Fruit fly (Drosophila melanogaster) whole organism, pupa: ENCODE data around the gene LManV.

Experiments used
- CG32121 ChIP-seq: fragments of 200-800 bp; sonication (Bioruptor generic); IDR thresholded peaks from 2 replicates; pipeline ENCODE4 v1.3.6; 2022; ENCODE audit warnings: missing biosample characterization, missing genetic modification characterization
- CG9948 ChIP-seq: fragments of 200-800 bp; sonication (Bioruptor generic); optimal IDR thresholded peaks from 2 replicates; lab custom pipeline; 2018; ENCODE audit warnings: missing biosample characterization, mild to moderate bottlenecking, missing genetic modification characterization, moderate library complexity
- D1 ChIP-seq: fragments of 200-800 bp; sonication (Bioruptor generic); optimal IDR thresholded peaks from 2 replicates; lab custom pipeline; 2018; ENCODE audit warnings: missing biosample characterization, mild to moderate bottlenecking, missing genetic modification characterization, moderate library complexity
- Pif1A ChIP-seq: fragments of 200-800 bp; sonication (Bioruptor generic); optimal IDR thresholded peaks from 3 replicates; lab custom pipeline; 2016; ENCODE audit warnings: missing biosample characterization, missing genetic modification characterization
- gl ChIP-seq: fragments of 200-800 bp; sonication (Bioruptor generic); optimal IDR thresholded peaks from 2 replicates; lab custom pipeline; 2018; ENCODE audit warnings: missing biosample characterization, mild to moderate bottlenecking, missing genetic modification characterization
- rn ChIP-seq: fragments of 200-800 bp; sonication (Bioruptor generic); IDR thresholded peaks from 2 replicates; pipeline ENCODE4 v1.3.6; 2022; ENCODE audit warnings: missing biosample characterization, missing genetic modification characterization

DNA sequence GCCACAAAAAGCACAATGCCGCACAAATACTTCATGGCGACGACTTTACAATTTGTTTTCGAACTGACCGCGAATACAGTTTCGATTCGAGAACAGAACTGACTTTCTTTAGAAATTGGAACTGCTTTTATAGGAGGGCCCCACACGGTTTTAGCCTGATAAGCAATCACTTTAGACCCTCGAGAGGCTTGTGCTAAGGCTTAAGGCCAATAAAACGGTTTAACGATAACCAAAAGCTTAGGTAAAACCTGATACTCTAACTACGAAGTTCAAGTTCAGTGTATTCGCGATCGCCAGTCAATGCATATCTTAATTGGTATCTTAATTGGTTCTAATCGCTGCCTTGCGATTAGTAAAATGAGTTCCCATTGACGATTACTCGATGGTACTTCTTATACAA, 5.1 kb upstream of the LManV start, which contains the start of gene LManVI:
- TF ChIP-seq D1 (tag; lab: Kevin White, UChicago), result no peak
- no peak for TF ChIP-seq CG32121
- no peak for TF ChIP-seq rn (GFP tag; lab: Robert Waterston, UW)
- TF ChIP-seq gl (tag; lab: Kevin White, UChicago), result no peak
- no peak for TF ChIP-seq CG9948 (tag; lab: Kevin White, UChicago)
- no peak for TF ChIP-seq Pif1A (GFP tag; lab: Kevin White, UChicago)
